Fruit fly (Drosophila melanogaster) whole organism, embryonic: Measurements from ENCODE around the gene Syx13.

ENCODE experiments used
- Bgb ChIP-seq: fragments of 200-800 bp; sonication (Bioruptor generic); IDR thresholded peaks from 2 replicates; pipeline ENCODE4 v1.3.6; 2022; ENCODE audit warnings: missing biosample characterization, missing genetic modification characterization; ENCODE audit not compliant: partially characterized antibody
- CG10209 ChIP-seq: fragments of 200-800 bp; sonication (Bioruptor generic); optimal IDR thresholded peaks from 3 replicates; lab custom pipeline; 2017; ENCODE audit warnings: missing biosample characterization, mild to moderate bottlenecking, missing genetic modification characterization, missing genetic modification reagents
- CG1024 ChIP-seq: fragments of 200-800 bp; sonication (Bioruptor generic); IDR thresholded peaks from 2 replicates; pipeline ENCODE4 v1.3.6; 2022; ENCODE audit warnings: missing biosample characterization, missing genetic modification characterization
- CG10366 ChIP-seq: fragments of 200-800 bp; sonication (Bioruptor generic); IDR thresholded peaks from 2 replicates; pipeline ENCODE4 v1.3.6; 2022; ENCODE audit warnings: missing biosample characterization, missing genetic modification characterization
- CG11560 ChIP-seq: fragments of 200-800 bp; sonication (Bioruptor generic); IDR thresholded peaks from 3 replicates; pipeline ENCODE4 v1.3.6; 2022; ENCODE audit warnings: missing biosample characterization, missing genetic modification characterization
- CG12236 ChIP-seq: fragments of 200-800 bp; sonication (Bioruptor generic); optimal IDR thresholded peaks from 2 replicates; lab custom pipeline; 2016; ENCODE audit warnings: missing biosample characterization, missing genetic modification characterization
- CG13123 ChIP-seq: fragments of 200-800 bp; sonication (Bioruptor generic); optimal IDR thresholded peaks from 2 replicates; lab custom pipeline; 2016; ENCODE audit warnings: missing biosample characterization, missing genetic modification characterization
- CG13775 ChIP-seq: fragments of 200-800 bp; sonication (Bioruptor generic); optimal IDR thresholded peaks from 3 replicates; lab custom pipeline; 2017; ENCODE audit warnings: missing biosample characterization, mild to moderate bottlenecking, missing genetic modification characterization
- CG14965 ChIP-seq: fragments of 200-800 bp; sonication (Bioruptor generic); optimal IDR thresholded peaks from 2 replicates; lab custom pipeline; 2016; ENCODE audit warnings: missing biosample characterization, missing genetic modification characterization, borderline replicate concordance
- CG17328 ChIP-seq: fragments of 200-800 bp; sonication (Bioruptor generic); IDR thresholded peaks from 2 replicates; pipeline ENCODE4 v1.3.6; 2022; ENCODE audit warnings: missing biosample characterization, missing genetic modification characterization
- CG17359 ChIP-seq: fragments of 200-800 bp; sonication (Bioruptor generic); optimal IDR thresholded peaks from 3 replicates; lab custom pipeline; 2018; ENCODE audit warnings: missing biosample characterization, mild to moderate bottlenecking, missing genetic modification characterization, moderate library complexity
- CG17361 ChIP-seq: fragments of 200-800 bp; sonication (Bioruptor generic); IDR thresholded peaks from 3 replicates; pipeline ENCODE4 v1.3.6; 2022; ENCODE audit warnings: missing biosample characterization, missing genetic modification characterization
- CG17829 ChIP-seq: fragments of 200-800 bp; optimal IDR thresholded peaks from 2 replicates; lab custom pipeline; 2019; ENCODE audit warnings: missing biosample characterization, mild to moderate bottlenecking, missing genetic modification characterization, moderate library complexity
- CG2116 ChIP-seq: fragments of 200-800 bp; sonication (Bioruptor generic); optimal IDR thresholded peaks from 3 replicates; lab custom pipeline; 2018; ENCODE audit warnings: missing biosample characterization, mild to moderate bottlenecking, missing genetic modification characterization
- CG2120 ChIP-seq: fragments of 200-800 bp; sonication (Bioruptor generic); optimal IDR thresholded peaks from 3 replicates; lab custom pipeline; 2016; ENCODE audit warnings: missing biosample characterization, missing genetic modification characterization
- CG31224 ChIP-seq: fragments of 200-800 bp; sonication (Bioruptor generic); IDR thresholded peaks from 2 replicates; pipeline ENCODE4 v1.3.6; 2022; ENCODE audit warnings: missing biosample characterization, missing genetic modification characterization
- CG32767 ChIP-seq: fragments of 200-800 bp; sonication (Bioruptor generic); IDR thresholded peaks from 2 replicates; pipeline ENCODE4 v1.3.6; 2022; ENCODE audit warnings: missing biosample characterization, missing genetic modification characterization
- CG4820 ChIP-seq: fragments of 200-800 bp; sonication (Bioruptor generic); optimal IDR thresholded peaks from 3 replicates; lab custom pipeline; 2016; ENCODE audit warnings: missing biosample characterization, missing genetic modification characterization
- CG5953 ChIP-seq: fragments of 200-800 bp; sonication (Bioruptor generic); IDR thresholded peaks from 2 replicates; pipeline ENCODE4 v1.3.6; 2022; ENCODE audit warnings: missing biosample characterization, missing genetic modification characterization
- CG7556 ChIP-seq: fragments of 200-800 bp; sonication (Bioruptor generic); optimal IDR thresholded peaks from 2 replicates; lab custom pipeline; 2017; ENCODE audit warnings: missing biosample characterization, mild to moderate bottlenecking, missing genetic modification characterization
- CG7987 ChIP-seq: fragments of 200-800 bp; sonication (Bioruptor generic); optimal IDR thresholded peaks from 2 replicates; lab custom pipeline; 2018; ENCODE audit warnings: missing biosample characterization, mild to moderate bottlenecking, missing genetic modification characterization, moderate library complexity
- CG8281 ChIP-seq: fragments of 200-800 bp; sonication (Bioruptor generic); optimal IDR thresholded peaks from 2 replicates; lab custom pipeline; 2018; ENCODE audit warnings: missing biosample characterization, mild to moderate bottlenecking, missing genetic modification characterization, moderate library complexity
- CG8290 ChIP-seq, 3 experiments: fragments of 200-800 bp; sonication (Bioruptor generic); optimal IDR thresholded peaks; 2 replicates each; lab custom pipeline; 2016 to 2019; ENCODE audit warnings: missing biosample characterization in 3 of 3, missing genetic modification characterization in 3 of 3, mild to moderate bottlenecking in 2 of 3, moderate library complexity in 1 of 3
- CG9215 ChIP-seq: fragments of 200-800 bp; sonication (Bioruptor generic); IDR thresholded peaks from 2 replicates; pipeline ENCODE4 v1.3.6; 2022; ENCODE audit warnings: missing biosample characterization, missing genetic modification characterization
- CG9727 ChIP-seq: fragments of 200-800 bp; sonication (Bioruptor generic); optimal IDR thresholded peaks from 3 replicates; lab custom pipeline; 2017; ENCODE audit warnings: missing biosample characterization, mild to moderate bottlenecking, missing genetic modification characterization
- CTCF ChIP-seq: fragments of 200-800 bp; sonication (Bioruptor generic); optimal IDR thresholded peaks from 2 replicates; lab custom pipeline; 2017; ENCODE audit warnings: missing biosample characterization, mild to moderate bottlenecking, missing genetic modification characterization, moderate library complexity
- Camta ChIP-seq: fragments of 200-800 bp; sonication (Bioruptor generic); optimal IDR thresholded peaks from 2 replicates; lab custom pipeline; 2016; ENCODE audit warnings: missing biosample characterization, missing genetic modification characterization
- CrebB ChIP-seq: fragments of 200-800 bp; sonication (Bioruptor generic); optimal IDR thresholded peaks from 3 replicates; lab custom pipeline; 2018; ENCODE audit warnings: missing biosample characterization, mild to moderate bottlenecking, missing genetic modification characterization
- ERR ChIP-seq: fragments of 200-800 bp; sonication (Bioruptor generic); optimal IDR thresholded peaks from 2 replicates; lab custom pipeline; 2016; ENCODE audit warnings: missing biosample characterization, missing genetic modification characterization
- Eip74EF ChIP-seq, 2 experiments: fragments of 200-800 bp in 1 of 2; fragments of >200 bp in 1 of 2; sonication (Bioruptor generic) in 1 of 2; optimal IDR thresholded peaks; 2 replicates each; lab custom pipeline; 2017 to 2019; ENCODE audit warnings: missing biosample characterization in 2 of 2, missing genetic modification characterization in 2 of 2, mild to moderate bottlenecking in 1 of 2, moderate library complexity in 1 of 2
- Hr39 ChIP-seq: fragments of >200 bp; optimal IDR thresholded peaks from 2 replicates; lab custom pipeline; 2017
- Med ChIP-seq: fragments of 200-800 bp; sonication (Bioruptor generic); peaks from one replicate; lab custom pipeline; 2016; ENCODE audit warnings: missing biosample characterization, missing genetic modification characterization, mild to moderate bottlenecking, inconsistent platforms, moderate library complexity
- NK7.1 ChIP-seq: fragments of 200-800 bp; sonication (Bioruptor generic); optimal IDR thresholded peaks from 3 replicates; lab custom pipeline; 2016; ENCODE audit warnings: missing biosample characterization, missing genetic modification characterization
- Optix ChIP-seq: fragments of 200-800 bp; sonication (Bioruptor generic); IDR thresholded peaks from 3 replicates; pipeline ENCODE4 v1.3.6; 2022; ENCODE audit warnings: missing biosample characterization, missing genetic modification characterization
- Six4 ChIP-seq: fragments of 200-800 bp; sonication (Bioruptor generic); optimal IDR thresholded peaks from 2 replicates; lab custom pipeline; 2016; ENCODE audit warnings: missing biosample characterization, missing genetic modification characterization
- Spps ChIP-seq: fragments of 200-800 bp; sonication (Bioruptor generic); optimal IDR thresholded peaks from 2 replicates; lab custom pipeline; 2018; ENCODE audit warnings: missing biosample characterization, mild to moderate bottlenecking, missing genetic modification characterization
- amos ChIP-seq: fragments of 200-800 bp; sonication (Bioruptor generic); IDR thresholded peaks from 2 replicates; pipeline ENCODE4 v1.3.6; 2022; ENCODE audit warnings: missing biosample characterization, missing genetic modification characterization; ENCODE audit not compliant: partially characterized antibody
- bsh ChIP-seq, 2 experiments: fragments of 200-800 bp; sonication (Bioruptor generic); optimal IDR thresholded peaks; 2 replicates each; lab custom pipeline; 2017 to 2018; ENCODE audit warnings: mild to moderate bottlenecking in 2 of 2, missing biosample characterization in 2 of 2, missing genetic modification characterization in 2 of 2, moderate library complexity in 1 of 2
- esg ChIP-seq: fragments of 200-800 bp; sonication (Bioruptor generic); conservative IDR thresholded peaks from 2 replicates; pipeline ENCODE4 v1.3.6; 2022; ENCODE audit warnings: missing biosample characterization, missing genetic modification characterization
- ewg ChIP-seq: fragments of 200-800 bp; sonication (Bioruptor generic); optimal IDR thresholded peaks from 3 replicates; lab custom pipeline; 2017; ENCODE audit warnings: mild to moderate bottlenecking, missing biosample characterization, missing genetic modification reagents, missing genetic modification characterization
- fd102C ChIP-seq: fragments of 200-800 bp; sonication (Bioruptor generic); optimal IDR thresholded peaks from 2 replicates; lab custom pipeline; 2018; ENCODE audit warnings: missing biosample characterization, mild to moderate bottlenecking, missing genetic modification characterization, moderate library complexity
- gcm2 ChIP-seq: fragments of 200-800 bp; sonication (Bioruptor generic); optimal IDR thresholded peaks from 2 replicates; lab custom pipeline; 2016; ENCODE audit warnings: missing biosample characterization, missing genetic modification characterization
- lola ChIP-seq, 3 experiments: fragments of >200 bp in 2 of 3; fragments of 200-800 bp in 1 of 3; sonication (Bioruptor generic) in 1 of 3; optimal IDR thresholded peaks; 2 replicates each; lab custom pipeline; 2017 to 2019; ENCODE audit warnings: missing biosample characterization in 3 of 3, missing genetic modification characterization in 3 of 3, mild to moderate bottlenecking in 1 of 3, moderate library complexity in 1 of 3
- mam ChIP-seq: fragments of 200-800 bp; sonication (Bioruptor generic); optimal IDR thresholded peaks from 3 replicates; lab custom pipeline; 2016; ENCODE audit warnings: missing biosample characterization, missing genetic modification characterization
- phol ChIP-seq: fragments of 200-800 bp; sonication (Bioruptor generic); optimal IDR thresholded peaks from 3 replicates; lab custom pipeline; 2018; ENCODE audit warnings: missing biosample characterization, mild to moderate bottlenecking, missing genetic modification characterization, moderate library complexity
- ranshi ChIP-seq: fragments of 200-800 bp; sonication (Bioruptor generic); IDR thresholded peaks from 2 replicates; pipeline ENCODE4 v1.3.6; 2022; ENCODE audit warnings: missing biosample characterization, missing genetic modification characterization
- ro ChIP-seq: fragments of 200-800 bp; sonication (Bioruptor generic); IDR thresholded peaks from 2 replicates; pipeline ENCODE4 v1.3.6; 2022; ENCODE audit warnings: missing biosample characterization, missing genetic modification characterization
- scrt ChIP-seq: fragments of 200-800 bp; sonication (Bioruptor generic); optimal IDR thresholded peaks from 2 replicates; lab custom pipeline; 2018; ENCODE audit warnings: missing biosample characterization, mild to moderate bottlenecking, missing genetic modification characterization, moderate library complexity
- sr ChIP-seq: fragments of 200-800 bp; sonication (Bioruptor generic); IDR thresholded peaks from 3 replicates; pipeline ENCODE4 v1.3.6; 2022; ENCODE audit warnings: missing biosample characterization, missing genetic modification characterization

The Syx13 gene

DNA sequence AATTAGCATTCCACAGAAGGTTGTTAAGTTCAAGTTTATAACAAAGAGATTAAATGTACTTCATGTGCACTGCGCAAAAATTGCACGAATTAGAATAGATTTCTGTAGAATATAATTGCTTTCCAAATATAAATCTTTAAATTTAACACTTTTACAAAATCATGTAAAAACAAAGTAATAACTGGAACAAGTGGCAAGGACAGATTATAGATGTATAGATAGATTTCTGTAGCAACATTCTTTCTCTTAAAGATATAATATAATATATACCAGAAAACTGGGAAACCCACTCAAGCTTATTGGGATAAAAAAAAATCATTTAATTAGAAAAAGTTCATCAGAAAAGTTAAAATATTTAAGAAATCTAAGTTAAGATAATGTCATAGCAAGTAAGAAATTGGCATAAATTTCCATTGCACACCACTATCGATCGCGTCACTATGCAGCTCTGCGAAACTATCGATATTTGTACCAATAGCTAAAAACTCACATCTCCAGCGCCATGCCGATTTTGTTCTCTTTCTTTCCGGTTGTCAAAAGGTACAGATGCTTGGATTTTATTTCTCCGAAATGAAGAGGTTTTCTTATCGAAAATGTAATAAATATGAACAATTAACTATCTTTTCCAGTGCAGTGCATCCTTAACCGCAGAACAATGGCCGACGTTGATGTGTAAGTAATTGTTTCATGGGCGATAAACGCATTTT is 21.2 kb upstream of the Syx13 start, which contains the start of gene RpS12 (continued):
- TF ChIP-seq ewg (peak; percentile 57), CG1024 (GFP tag; lab: Robert Waterston, UW) (peak; percentile 70), Camta (peak; percentile 73), amos (peak; percentile 90), CG17829 (tag; lab: Kevin White, UChicago) (peak; percentile 35), CG7987 (GFP tag; lab: Kevin White, UChicago) (peak; percentile 94), CG7556 (GFP tag; lab: Kevin White, UChicago) (peak; percentile 12), Med (peak; percentile 98), lola (GFP tag; optimal IDR thresholded peaks at IDR 0.05; lab: Kevin White, UChicago) (peak in 2 of 3 experiments; percentile 15 to 51), CG17359 (tag; lab: Kevin White, UChicago) (peak; percentile 68), CG9215 (GFP tag; lab: Robert Waterston, UW) (peak; percentile 60), ERR (GFP tag; lab: Kevin White, UChicago) (peak; percentile 80), ro (no peak), CG8281 (tag; lab: Kevin White, UChicago) (peak; percentile 44), CG31224 (GFP tag; lab: Robert Waterston, UW) (peak; percentile 29; the same call in 1 of the 2 replicates), gcm2 (peak; percentile 83), CG4820 (GFP tag; lab: Kevin White, UChicago) (peak; percentile 59), esg (peak; percentile 19; the same call in 1 of the 2 replicates), Six4 (GFP tag; lab: Kevin White, UChicago) (peak; percentile 30), Optix (GFP tag; lab: Robert Waterston, UW) (peak; percentile 72), Hr39 (lab: Kevin White, UChicago) (no peak), Eip74EF (GFP tag; optimal IDR thresholded peaks at IDR 0.05; lab: Kevin White, UChicago) (peak in 1 of 2 experiments; percentile 48), CG13775 (peak; percentile 82), Bgb (GFP tag; lab: Robert Waterston, UW) (peak; percentile 91), CG10366 (GFP tag; lab: Robert Waterston, UW) (peak; percentile 78), CG12236 (peak; percentile 64), CG13123 (GFP tag; lab: Kevin White, UChicago) (peak; percentile 57), CG32767 (0 out of 2 replicates have a peak, but pooled peaks have one; percentile 31), CG17328 (peak; percentile 83), bsh (GFP tag; optimal IDR thresholded peaks at IDR 0.05; lab: Kevin White, UChicago) (peak; percentile 43 to 54), CG14965 (GFP tag; lab: Kevin White, UChicago) (peak; percentile 44), Spps (tag; lab: Kevin White, UChicago) (no peak), NK7.1 (peak; percentile 63), sr (peak; percentile 79), mam (GFP tag; lab: Kevin White, UChicago) (peak; percentile 84), phol (tag; lab: Kevin White, UChicago) (peak; percentile 88), CG9727 (GFP tag; lab: Kevin White, UChicago) (peak; percentile 77), CG2120 (GFP tag; lab: Kevin White, UChicago) (peak; percentile 65), CG10209 (GFP tag; lab: Kevin White, UChicago) (peak; percentile 79), scrt (GFP tag; lab: Kevin White, UChicago) (peak; percentile 72), fd102C (GFP tag; lab: Kevin White, UChicago) (peak; percentile 74), CG11560 (tag; lab: Robert Waterston, UW) (no peak), CG2116 (GFP tag; lab: Kevin White, UChicago) (peak; percentile 99), CG5953 (GFP tag; lab: Robert Waterston, UW) (peak; percentile 88), CG8290 (GFP tag; optimal IDR thresholded peaks at IDR 0.05; lab: Kevin White, UChicago) (peak; percentile 71), CG8290 (tag; optimal IDR thresholded peaks at IDR 0.05; lab: Kevin White, UChicago) (peak in 1 of 2 experiments; percentile 95), CTCF (GFP tag; lab: Kevin White, UChicago) (peak; percentile 45), ranshi (GFP tag; lab: Robert Waterston, UW) (peak; percentile 85), CG17361 (GFP tag; lab: Robert Waterston, UW) (peak; percentile 70), CrebB (tag; lab: Kevin White, UChicago) (peak; percentile 83)
